Fruit fly (Drosophila melanogaster) Kc167 (cell line): ENCODE measurements around the gene CG8891.

ENCODE experiments used
- Sin3A ChIP-seq: fragments of >200 bp; optimal IDR thresholded peaks from 2 replicates; lab custom pipeline; 2018; ENCODE audit warnings: missing external identifiers
- h ChIP-seq: fragments of >200 bp; optimal IDR thresholded peaks from 3 replicates; lab custom pipeline; 2018; ENCODE audit warnings: missing external identifiers
- insv ChIP-seq: fragments of >200 bp; optimal IDR thresholded peaks from 3 replicates; lab custom pipeline; 2018; ENCODE audit warnings: missing external identifiers
- psq ChIP-seq: fragments of >200 bp; optimal IDR thresholded peaks from 2 replicates; lab custom pipeline; 2017; ENCODE audit warnings: missing external identifiers

DNA sequence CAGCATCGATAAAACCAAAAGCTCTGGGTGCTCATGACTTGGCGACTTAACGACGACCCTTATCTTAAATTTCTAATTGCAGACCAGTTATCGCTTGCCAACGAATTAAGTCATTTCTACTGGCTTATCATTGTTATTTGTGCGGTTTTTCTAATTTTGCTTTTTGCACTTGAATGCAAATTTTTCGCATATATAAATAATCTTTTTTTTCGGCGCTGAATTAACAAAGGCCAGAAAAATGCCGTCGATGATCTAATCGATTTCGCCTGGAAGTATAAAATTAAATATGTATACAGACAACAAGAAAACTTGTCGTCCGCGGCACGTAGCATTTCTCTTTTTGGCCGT is 22.4 kb upstream of the CG8891 start:
- TF ChIP-seq h (lab: Kevin White, UChicago): no peak
- TF ChIP-seq psq (lab: Kevin White, UChicago): no peak
- TF ChIP-seq insv: no peak
- TF ChIP-seq Sin3A (lab: Kevin White, UChicago): no peak
